Worm (Caenorhabditis elegans) whole organism, young adult: ENCODE results near the gene B0024.4.

Experiments
- B0035.1 ChIP-seq: sonication (generic microtip); optimal IDR thresholded peaks from 2 replicates; lab custom pipeline; 2016; ENCODE audit warnings: missing genetic modification characterization, mild to moderate bottlenecking, missing compliant biosample characterization, missing genotype, missing genetic modification reagents
- B0336.3 ChIP-seq: fragments of 200-800 bp; sonication (Bioruptor generic); IDR thresholded peaks from 2 replicates; pipeline ENCODE4 v1.3.6; 2022; ENCODE audit warnings: missing genetic modification characterization, missing compliant biosample characterization
- D2030.7 ChIP-seq: fragments of 200-800 bp; sonication (Bioruptor generic); IDR thresholded peaks from 2 replicates; pipeline ENCODE4 v1.3.6; 2022; ENCODE audit warnings: missing genetic modification reagents, missing genetic modification characterization, missing compliant biosample characterization
- F10E7.11 ChIP-seq: sonication (generic microtip); optimal IDR thresholded peaks from 2 replicates; lab custom pipeline; 2017; ENCODE audit warnings: mild to moderate bottlenecking, missing genetic modification characterization, moderate library complexity, missing compliant biosample characterization
- F23B12.7 ChIP-seq: sonication (generic microtip); optimal IDR thresholded peaks from 2 replicates; lab custom pipeline; 2017; ENCODE audit warnings: missing genetic modification characterization, mild to moderate bottlenecking, missing compliant biosample characterization, antibody characterized with exemption, moderate library complexity; ENCODE audit not compliant: insufficient read depth
- F39B2.1 ChIP-seq: fragments of 200-800 bp; sonication (Bioruptor generic); IDR thresholded peaks from 2 replicates; pipeline ENCODE4 v1.3.6; 2022; ENCODE audit warnings: missing genetic modification reagents, missing genetic modification characterization, missing compliant biosample characterization
- F49E8.2 ChIP-seq: sonication (generic microtip); optimal IDR thresholded peaks from 3 replicates; lab custom pipeline; 2017; ENCODE audit warnings: missing genetic modification characterization, mild to moderate bottlenecking, missing compliant biosample characterization, antibody characterized with exemption, moderate library complexity; ENCODE audit not compliant: insufficient read depth
- F52B5.7 ChIP-seq: sonication (generic microtip); optimal IDR thresholded peaks from 2 replicates; lab custom pipeline; 2016; ENCODE audit warnings: mild to moderate bottlenecking, missing genetic modification characterization, missing compliant biosample characterization
- F57C9.4 ChIP-seq: sonication (generic microtip); optimal IDR thresholded peaks from 2 replicates; lab custom pipeline; 2017; ENCODE audit warnings: mild to moderate bottlenecking, missing genetic modification characterization, missing compliant biosample characterization
- Y53F4B.3 ChIP-seq: fragments of 200-800 bp; sonication (Bioruptor generic); IDR thresholded peaks from 2 replicates; pipeline ENCODE4 v1.3.6; 2022; ENCODE audit warnings: missing genetic modification reagents, missing genetic modification characterization, missing compliant biosample characterization
- Y79H2A.3 ChIP-seq: fragments of 200-800 bp; sonication (Bioruptor generic); conservative IDR thresholded peaks from 2 replicates; pipeline ENCODE4 v1.3.6; 2022; ENCODE audit warnings: missing genetic modification reagents, missing genetic modification characterization, missing compliant biosample characterization
- aptf-2 ChIP-seq: fragments of 200-800 bp; sonication (Bioruptor generic); conservative IDR thresholded peaks from 2 replicates; pipeline ENCODE4 v1.3.6; 2022; ENCODE audit warnings: missing genetic modification reagents, missing genetic modification characterization, missing compliant biosample characterization
- aptf-3 ChIP-seq: fragments of 200-800 bp; sonication (Bioruptor generic); IDR thresholded peaks from 2 replicates; pipeline ENCODE4 v1.3.6; 2022; ENCODE audit warnings: missing genetic modification characterization, missing compliant biosample characterization
- atf-7 ChIP-seq: sonication (generic microtip); optimal IDR thresholded peaks from 2 replicates; lab custom pipeline; 2017; ENCODE audit warnings: mild to moderate bottlenecking, missing genetic modification characterization, missing compliant biosample characterization
- athp-1 ChIP-seq: sonication (generic microtip); optimal IDR thresholded peaks from 2 replicates; lab custom pipeline; 2017; ENCODE audit warnings: mild to moderate bottlenecking, missing genetic modification characterization, missing compliant biosample characterization
- attf-5 ChIP-seq: fragments of 200-800 bp; sonication (Bioruptor generic); optimal IDR thresholded peaks from 2 replicates; lab custom pipeline; 2018; ENCODE audit warnings: mild to moderate bottlenecking, missing genetic modification characterization, missing compliant biosample characterization
- attf-6 ChIP-seq: fragments of 200-800 bp; sonication (Bioruptor generic); IDR thresholded peaks from 2 replicates; pipeline ENCODE4 v1.3.6; 2022; ENCODE audit warnings: missing genetic modification reagents, missing genetic modification characterization, missing compliant biosample characterization
- bed-1 ChIP-seq: fragments of 200-800 bp; sonication (Bioruptor generic); IDR thresholded peaks from 2 replicates; pipeline ENCODE4 v1.3.6; 2022; ENCODE audit warnings: missing genetic modification reagents, missing genetic modification characterization, missing compliant biosample characterization
- bed-2 ChIP-seq: fragments of 200-800 bp; sonication (Bioruptor generic); IDR thresholded peaks from 2 replicates; pipeline ENCODE4 v1.3.6; 2022; ENCODE audit warnings: missing genetic modification reagents, missing genetic modification characterization, missing compliant biosample characterization
- cebp-1 ChIP-seq, 2 experiments: fragments of 200-800 bp in 1 of 2; sonication (Bioruptor generic) in 1 of 2; sonication (generic microtip) in 1 of 2; IDR thresholded peaks in 1 of 2; optimal IDR thresholded peaks in 1 of 2; 2 replicates each; pipeline versions ENCODE4 v1.3.6 to Lab custom; 2017 to 2022; ENCODE audit warnings: missing compliant biosample characterization in 2 of 2, missing genetic modification characterization in 2 of 2, mild to moderate bottlenecking in 1 of 2, missing genetic modification reagents in 1 of 2, moderate library complexity in 1 of 2
- ceh-27 ChIP-seq: fragments of 200-800 bp; sonication (Bioruptor generic); optimal IDR thresholded peaks from 2 replicates; lab custom pipeline; 2018; ENCODE audit warnings: mild to moderate bottlenecking, missing genetic modification characterization, moderate library complexity, missing compliant biosample characterization
- ceh-58 ChIP-seq: fragments of 200-800 bp; sonication (Bioruptor generic); IDR thresholded peaks from 2 replicates; pipeline ENCODE4 v1.3.6; 2022; ENCODE audit warnings: missing genetic modification characterization, missing compliant biosample characterization
- ceh-79 ChIP-seq: sonication (generic microtip); optimal IDR thresholded peaks from 2 replicates; lab custom pipeline; 2017; ENCODE audit warnings: mild to moderate bottlenecking, missing genetic modification characterization, missing compliant biosample characterization
- chd-7 ChIP-seq: sonication (generic microtip); optimal IDR thresholded peaks from 2 replicates; lab custom pipeline; 2016; ENCODE audit warnings: mild to moderate bottlenecking, missing genetic modification characterization, moderate library complexity, missing compliant biosample characterization
- egl-44 ChIP-seq: fragments of 200-800 bp; sonication (Bioruptor generic); IDR thresholded peaks from 2 replicates; pipeline ENCODE4 v1.3.6; 2022; ENCODE audit warnings: missing genetic modification reagents, missing genetic modification characterization, missing compliant biosample characterization
- egrh-3 ChIP-seq: fragments of 200-800 bp; sonication (Bioruptor generic); IDR thresholded peaks from 2 replicates; pipeline ENCODE4 v1.3.6; 2022; ENCODE audit warnings: missing genetic modification reagents, missing genetic modification characterization, missing compliant biosample characterization
- ekl-4 ChIP-seq: fragments of 200-800 bp; sonication (Bioruptor generic); IDR thresholded peaks from 2 replicates; pipeline ENCODE4 v1.3.6; 2022; ENCODE audit warnings: missing genetic modification reagents, missing genetic modification characterization, missing compliant biosample characterization
- him-1 ChIP-seq: sonication (generic microtip); optimal IDR thresholded peaks from 2 replicates; lab custom pipeline; 2016; ENCODE audit warnings: missing genotype, missing genetic modification reagents, missing genetic modification characterization, missing compliant biosample characterization
- hmg-1.2 ChIP-seq: fragments of 200-800 bp; sonication (Bioruptor generic); IDR thresholded peaks from 2 replicates; pipeline ENCODE4 v1.3.6; 2022; ENCODE audit warnings: missing genetic modification reagents, missing genetic modification characterization, missing compliant biosample characterization
- hsf-1 ChIP-seq: fragments of 200-800 bp; sonication (Bioruptor generic); IDR thresholded peaks from 2 replicates; pipeline ENCODE4 v1.3.6; 2022; ENCODE audit warnings: missing genetic modification reagents, missing genetic modification characterization, missing compliant biosample characterization
- lin-35 ChIP-seq, 3 experiments: fragments of 150-350 bp in 2 of 3; sonication (generic microtip) in 1 of 3; optimal IDR thresholded peaks; 2 replicates each; lab custom pipeline; 2014 to 2018; ENCODE audit warnings: missing biosample characterization in 3 of 3, missing genetic modification characterization in 3 of 3, missing genetic modification reagents in 3 of 3
- lin-54 ChIP-seq: fragments of 200-800 bp; sonication (Bioruptor generic); optimal IDR thresholded peaks from 2 replicates; lab custom pipeline; 2018; ENCODE audit warnings: mild to moderate bottlenecking, missing genetic modification characterization, missing compliant biosample characterization
- madf-3 ChIP-seq: fragments of 200-800 bp; sonication (Bioruptor generic); IDR thresholded peaks from 2 replicates; pipeline ENCODE4 v1.3.6; 2022; ENCODE audit warnings: missing genetic modification reagents, missing genetic modification characterization, missing compliant biosample characterization
- madf-6 ChIP-seq: fragments of 200-800 bp; sonication (Bioruptor generic); IDR thresholded peaks from 2 replicates; pipeline ENCODE4 v1.3.6; 2022; ENCODE audit warnings: missing genetic modification reagents, missing genetic modification characterization, missing compliant biosample characterization
- mcd-1 ChIP-seq: fragments of 200-800 bp; sonication (Bioruptor generic); IDR thresholded peaks from 2 replicates; pipeline ENCODE4 v1.3.6; 2022; ENCODE audit warnings: missing genetic modification reagents, missing genetic modification characterization, missing compliant biosample characterization
- mes-4 ChIP-seq: sonication (generic microtip); optimal IDR thresholded peaks from 2 replicates; lab custom pipeline; 2016; ENCODE audit warnings: missing genotype, missing genetic modification characterization, missing compliant biosample characterization
- mxl-1 ChIP-seq: sonication (generic microtip); optimal IDR thresholded peaks from 2 replicates; lab custom pipeline; 2016; ENCODE audit warnings: missing genetic modification characterization, missing compliant biosample characterization
- nfya-2 ChIP-seq: fragments of 200-800 bp; sonication (Bioruptor generic); IDR thresholded peaks from 2 replicates; pipeline ENCODE4 v1.3.6; 2022; ENCODE audit warnings: missing genetic modification reagents, missing genetic modification characterization, missing compliant biosample characterization
- nhr-120 ChIP-seq: fragments of 200-800 bp; sonication (Bioruptor generic); IDR thresholded peaks from 2 replicates; pipeline ENCODE4 v1.3.6; 2022; ENCODE audit warnings: missing genetic modification characterization, missing compliant biosample characterization
- nhr-90 ChIP-seq: sonication (generic microtip); optimal IDR thresholded peaks from 2 replicates; lab custom pipeline; 2016; ENCODE audit warnings: missing genotype, mild to moderate bottlenecking, missing genetic modification characterization, missing compliant biosample characterization
- pha-4 ChIP-seq: fragments of 150-350 bp; sonication (generic microtip); optimal IDR thresholded peaks from 2 replicates; lab custom pipeline; 2014; ENCODE audit warnings: missing biosample characterization, missing genetic modification reagents, missing genetic modification characterization
- rcor-1 ChIP-seq: fragments of 200-800 bp; sonication (Bioruptor generic); IDR thresholded peaks from 2 replicates; pipeline ENCODE4 v1.3.6; 2022; ENCODE audit warnings: missing genetic modification reagents, missing genetic modification characterization, missing compliant biosample characterization
- snpc-4 ChIP-seq, 5 experiments: fragments of 150-350 bp in 1 of 5; sonication (generic microtip) in 4 of 5; optimal IDR thresholded peaks; 2 replicates each; lab custom pipeline; 2014 to 2018; ENCODE audit warnings: missing genetic modification characterization in 5 of 5, missing biosample characterization in 3 of 5, antibody characterized with exemption in 2 of 5, mild to moderate bottlenecking in 2 of 5, missing compliant biosample characterization in 2 of 5, missing genotype in 2 of 5, moderate library complexity in 2 of 5, missing genetic modification reagents in 1 of 5
- somi-1 ChIP-seq: fragments of 200-800 bp; sonication (Bioruptor generic); optimal IDR thresholded peaks from 2 replicates; lab custom pipeline; 2018; ENCODE audit warnings: mild to moderate bottlenecking, missing genetic modification characterization, missing compliant biosample characterization
- tbp1 ChIP-seq: fragments of 200-800 bp; sonication (Bioruptor generic); optimal IDR thresholded peaks from 2 replicates; lab custom pipeline; 2018; ENCODE audit warnings: mild to moderate bottlenecking, missing genetic modification characterization, missing compliant biosample characterization
- zfh-2 ChIP-seq: fragments of 200-800 bp; sonication (Bioruptor generic); conservative IDR thresholded peaks from 2 replicates; pipeline ENCODE4 v1.3.6; 2022; ENCODE audit warnings: missing genetic modification reagents, missing genetic modification characterization, missing compliant biosample characterization
- ztf-25 ChIP-seq: fragments of 200-800 bp; sonication (Bioruptor generic); IDR thresholded peaks from 2 replicates; pipeline ENCODE4 v1.3.6; 2022; ENCODE audit warnings: missing genetic modification reagents, missing genetic modification characterization, missing compliant biosample characterization
- ztf-26 ChIP-seq: sonication (generic microtip); optimal IDR thresholded peaks from 2 replicates; lab custom pipeline; 2017; ENCODE audit warnings: missing genetic modification characterization, missing compliant biosample characterization

The B0024.4 gene

DNA sequence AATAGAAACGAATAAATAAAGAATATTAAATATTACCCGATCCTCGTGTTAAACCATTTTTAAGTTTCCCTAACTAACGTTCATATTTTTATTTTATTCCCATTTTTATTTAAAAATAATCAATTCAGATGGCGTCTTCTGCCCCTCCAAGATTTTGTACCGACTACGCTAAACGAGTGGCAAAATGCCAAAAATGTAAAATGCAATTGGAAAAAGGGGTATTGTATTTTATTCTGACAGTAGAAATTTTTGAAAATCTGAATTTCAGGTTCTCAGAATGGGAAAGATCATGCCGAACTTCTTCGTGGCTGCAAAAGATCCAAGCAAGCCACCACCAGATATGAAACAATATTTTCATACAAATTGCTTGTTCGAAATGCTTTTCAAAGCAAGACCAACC, 45.7 kb downstream of the B0024.4 start, which contains the start of gene K07C5.3:
TSS of gene K07C5.3 (plus strand) at position 129 of the 400 bp plus-strand sequence.
- TF ChIP-seq him-1 (tag; lab: Kevin White, UChicago) = no peak
- no peak for TF ChIP-seq snpc-4 (GFP tag; optimal IDR thresholded peaks at IDR 0.05; lab: Kevin White, UChicago)
- TF ChIP-seq snpc-4 (tag; optimal IDR thresholded peaks at IDR 0.05; lab: Kevin White, UChicago) = no peak
- TF ChIP-seq egl-44 = no peak
- TF ChIP-seq bed-2 = no peak
- TF ChIP-seq aptf-2 = no peak
- peak; percentile 74 for TF ChIP-seq athp-1
- no peak for TF ChIP-seq nfya-2 (GFP tag; lab: Robert Waterston, UW)
- no peak for TF ChIP-seq pha-4 (tag; lab: Kevin White, UChicago)
- peak; percentile 38 for TF ChIP-seq chd-7 (tag; lab: Kevin White, UChicago)
- peak; percentile 56 for TF ChIP-seq F10E7.11 (tag; lab: Kevin White, UChicago)
- TF ChIP-seq F23B12.7 (tag; lab: Kevin White, UChicago) = no peak
- TF ChIP-seq bed-1 (GFP tag; lab: Robert Waterston, UW) = no peak
- no peak for TF ChIP-seq F57C9.4 (tag; lab: Kevin White, UChicago)
- 0 out of 2 replicates have a peak, but pooled peaks have one; percentile 59 for TF ChIP-seq ekl-4 (GFP tag; lab: Robert Waterston, UW)
- TF ChIP-seq F39B2.1 (GFP tag; lab: Robert Waterston, UW) = peak; percentile 71; the same call in 1 of the 2 replicates
- TF ChIP-seq zfh-2 (GFP tag; lab: Robert Waterston, UW) = no peak
- 0 out of 2 replicates have a peak, but pooled peaks have one; percentile 17 for TF ChIP-seq attf-6 (GFP tag; lab: Robert Waterston, UW)
- peak; percentile 66; the same call in 1 of the 2 replicates for TF ChIP-seq Y79H2A.3 (GFP tag; lab: Robert Waterston, UW)
- peak; percentile 15; the same call in 1 of the 2 replicates for TF ChIP-seq D2030.7 (GFP tag; lab: Robert Waterston, UW)
- peak; percentile 76 for TF ChIP-seq madf-3 (GFP tag; lab: Robert Waterston, UW)
- 0 out of 2 replicates have a peak, but pooled peaks have one; percentile 6 for TF ChIP-seq hmg-1.2 (GFP tag; lab: Robert Waterston, UW)
- 0 out of 2 replicates have a peak, but pooled peaks have one; percentile 71 for TF ChIP-seq aptf-3 (GFP tag; lab: Robert Waterston, UW)
- TF ChIP-seq ztf-26 (tag; lab: Kevin White, UChicago) = no peak
- peak; percentile 39 for TF ChIP-seq ceh-79 (tag; lab: Kevin White, UChicago)
- peak; percentile 8 for TF ChIP-seq F52B5.7 (tag; lab: Kevin White, UChicago)
- peak; percentile 2 for TF ChIP-seq lin-54 (GFP tag; lab: Kevin White, UChicago)
- no peak for TF ChIP-seq ztf-25 (GFP tag; lab: Robert Waterston, UW)
- TF ChIP-seq B0336.3 (GFP tag; lab: Robert Waterston, UW) = 0 out of 2 replicates have a peak, but pooled peaks have one; percentile 11
- TF ChIP-seq ceh-58 = no peak
- no peak for TF ChIP-seq mes-4
- no peak for TF ChIP-seq somi-1 (GFP tag; lab: Kevin White, UChicago)
- no peak for TF ChIP-seq egrh-3 (GFP tag; lab: Robert Waterston, UW)
- no peak for TF ChIP-seq attf-5 (GFP tag; lab: Kevin White, UChicago)
- TF ChIP-seq tbp1 (GFP tag; lab: Kevin White, UChicago) = no peak
- TF ChIP-seq atf-7 = peak; percentile 27
- no peak for TF ChIP-seq F49E8.2 (tag; lab: Kevin White, UChicago)
- no peak for TF ChIP-seq B0035.1
- no peak for TF ChIP-seq madf-6
- TF ChIP-seq mxl-1 (tag; lab: Kevin White, UChicago) = no peak
- no peak for TF ChIP-seq ceh-27 (GFP tag; lab: Kevin White, UChicago)
- no peak for TF ChIP-seq nhr-120
- no peak for TF ChIP-seq rcor-1
- no peak for TF ChIP-seq cebp-1 (GFP tag; IDR thresholded peaks at IDR 0.05; lab: Robert Waterston, UW)
- TF ChIP-seq cebp-1 (tag; optimal IDR thresholded peaks at IDR 0.05; lab: Kevin White, UChicago) = peak; percentile 9
- no peak for TF ChIP-seq nhr-90
- TF ChIP-seq lin-35 (GFP tag; optimal IDR thresholded peaks at IDR 0.05; lab: Kevin White, UChicago) = no peak
- TF ChIP-seq mcd-1 (GFP tag; lab: Robert Waterston, UW) = no peak
- TF ChIP-seq Y53F4B.3 (GFP tag; lab: Robert Waterston, UW) = no peak
- TF ChIP-seq hsf-1 = peak; percentile 63
